Fruit fly (Drosophila melanogaster): Measurements from ENCODE around the gene Poxm.

Gene Poxm

DNA sequence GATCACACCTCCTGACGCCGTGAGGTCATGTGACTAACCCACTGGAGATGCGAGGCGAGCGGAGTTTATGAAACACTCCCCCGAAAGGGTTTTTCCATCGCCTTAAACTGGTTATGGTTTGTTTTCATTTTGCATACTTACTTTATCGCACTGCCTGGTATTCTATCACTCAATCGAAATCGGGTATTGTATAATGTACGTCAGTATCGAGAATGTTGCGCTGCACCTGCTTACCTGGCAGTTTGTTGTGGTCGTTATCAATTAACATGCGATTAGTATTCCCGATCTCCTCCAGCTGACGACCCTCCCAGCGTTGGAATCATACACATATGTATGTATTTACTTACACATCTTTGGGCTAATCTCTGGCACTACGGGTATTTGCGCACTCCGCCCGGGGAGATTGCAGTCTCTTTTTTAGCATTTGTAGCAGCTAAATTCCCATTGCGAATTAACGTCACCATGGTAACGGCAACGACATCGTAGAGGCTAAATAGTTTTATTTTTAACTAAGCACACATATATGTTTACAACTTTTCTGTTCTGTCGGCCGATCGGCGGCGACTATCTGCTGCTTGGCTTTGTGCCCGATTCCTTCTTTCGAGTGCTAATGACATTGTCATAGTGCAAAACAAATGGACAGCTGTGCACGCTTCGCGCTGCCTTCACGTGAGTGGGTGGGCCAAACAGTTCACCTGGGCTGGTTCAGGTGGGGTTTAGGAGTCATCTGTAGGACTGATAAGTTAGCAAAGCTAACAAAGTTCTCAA, 19.6 kb upstream of the Poxm start (continued):
- no peak for TF ChIP-seq peb (GFP tag; IDR thresholded peaks at IDR 0.05)
- no peak for TF ChIP-seq MTF-1 (GFP tag; optimal IDR thresholded peaks at IDR 0.05; ENCODE audit: borderline replicate concordance)
- TF ChIP-seq nau (GFP tag; optimal IDR thresholded peaks at IDR 0.05) = no peak
- TF ChIP-seq CG14860 (GFP tag; IDR thresholded peaks at IDR 0.05; ENCODE audit: partially characterized antibody) = no peak
- TF ChIP-seq CG12769 (tag; optimal IDR thresholded peaks at IDR 0.05) = peak; percentile 51
- no peak for TF ChIP-seq inv (GFP tag; IDR thresholded peaks at IDR 0.05; ENCODE audit: partially characterized antibody)
- peak; percentile 6 for TF ChIP-seq CG1233 (GFP tag; optimal IDR thresholded peaks at IDR 0.05)
- no peak for TF ChIP-seq pho (GFP tag; optimal IDR thresholded peaks at IDR 0.05)
- no peak for TF ChIP-seq oc (tag; optimal IDR thresholded peaks at IDR 0.05)
- TF ChIP-seq her (GFP tag; optimal IDR thresholded peaks at IDR 0.05) = no peak
- TF ChIP-seq ERR (GFP tag; optimal IDR thresholded peaks at IDR 0.05) = peak; percentile 25
- TF ChIP-seq Ets65A (GFP tag) = no peak
- peak; percentile 41 for TF ChIP-seq sens (GFP tag)
- TF ChIP-seq CG14667 (GFP tag; IDR thresholded peaks at IDR 0.05) = no peak
- no peak for TF ChIP-seq CG8281 (tag; optimal IDR thresholded peaks at IDR 0.05)
- no peak for TF ChIP-seq h (optimal IDR thresholded peaks at IDR 0.05)
- TF ChIP-seq CG8359 (GFP tag; optimal IDR thresholded peaks at IDR 0.05; ENCODE audit: borderline replicate concordance) = no peak
- TF ChIP-seq CG4282 (GFP tag; optimal IDR thresholded peaks at IDR 0.05) = no peak
- no peak for TF ChIP-seq bowl (GFP tag; IDR thresholded peaks at IDR 0.05)
- TF ChIP-seq stwl (tag; optimal IDR thresholded peaks at IDR 0.05) = no peak
- TF ChIP-seq dpn (GFP tag; optimal IDR thresholded peaks at IDR 0.05) = no peak
- TF ChIP-seq CG15514 (GFP tag; optimal IDR thresholded peaks at IDR 0.05) = no peak
- no peak for TF ChIP-seq CG3847 (GFP tag; IDR thresholded peaks at IDR 0.05)
- TF ChIP-seq fd64A (GFP tag; optimal IDR thresholded peaks at IDR 0.05) = no peak
- no peak for TF ChIP-seq D19A (tag; optimal IDR thresholded peaks at IDR 0.05)
- no peak for TF ChIP-seq gsb (GFP tag; IDR thresholded peaks at IDR 0.05)
- peak in 1 of 2 experiments; percentile 87 for TF ChIP-seq Pdp1 (GFP tag; optimal IDR thresholded peaks at IDR 0.05)
- no peak for TF ChIP-seq CG9876 (GFP tag; optimal IDR thresholded peaks at IDR 0.05)
- no peak for TF ChIP-seq eve (GFP tag; optimal IDR thresholded peaks at IDR 0.05)
- no peak for TF ChIP-seq nerfin-1 (tag; optimal IDR thresholded peaks at IDR 0.05)
- no peak for TF ChIP-seq CG3163 (GFP tag; optimal IDR thresholded peaks at IDR 0.05)
- TF ChIP-seq tin (GFP tag; optimal IDR thresholded peaks at IDR 0.05) = no peak
- TF ChIP-seq sug (tag; optimal IDR thresholded peaks at IDR 0.05) = peak; percentile 75
- no peak for TF ChIP-seq CG10565 (GFP tag; optimal IDR thresholded peaks at IDR 0.05)
- TF ChIP-seq tio (GFP tag; optimal IDR thresholded peaks at IDR 0.05) = no peak
- TF ChIP-seq CG10431 (GFP tag; optimal IDR thresholded peaks at IDR 0.05) = no peak
- no peak for TF ChIP-seq CG17568 (GFP tag; optimal IDR thresholded peaks at IDR 0.05)
- TF ChIP-seq zen2 (GFP tag; IDR thresholded peaks at IDR 0.05; ENCODE audit: partially characterized antibody) = no peak
- TF ChIP-seq CG2199 (GFP tag; IDR thresholded peaks at IDR 0.05) = 0 out of 3 replicates have a peak, but pooled peaks have one; percentile 16
- TF ChIP-seq lilli (GFP tag; optimal IDR thresholded peaks at IDR 0.05) = no peak
- 0 out of 2 replicates have a peak, but pooled peaks have one; percentile 8 for TF ChIP-seq amos (GFP tag; IDR thresholded peaks at IDR 0.05; ENCODE audit: partially characterized antibody)
- TF ChIP-seq CG4854 (GFP tag; optimal IDR thresholded peaks at IDR 0.05) = no peak
- TF ChIP-seq NfI (GFP tag; optimal IDR thresholded peaks at IDR 0.05) = peak; percentile 22
- TF ChIP-seq abd-A (tag; optimal IDR thresholded peaks at IDR 0.05) = no peak
- TF ChIP-seq cwo (GFP tag; optimal IDR thresholded peaks at IDR 0.05) = peak; percentile 82
- 0 out of 2 replicates have a peak, but pooled peaks have one; percentile 16 for TF ChIP-seq lmd (GFP tag; IDR thresholded peaks at IDR 0.05)
- peak; percentile 47 for TF ChIP-seq exex (tag; optimal IDR thresholded peaks at IDR 0.05)
- TF ChIP-seq trh (GFP tag; optimal IDR thresholded peaks at IDR 0.05) = no peak
- no peak for TF ChIP-seq trem (tag; optimal IDR thresholded peaks at IDR 0.05)
